Worm (Caenorhabditis elegans) whole organism, L3 larva: ENCODE data around the gene Y23B4A.1.

Source experiments
- daf-12 ChIP-seq: fragments of 150-350 bp; optimal IDR thresholded peaks from 2 replicates; lab custom pipeline; 2014; ENCODE audit warnings: missing biosample characterization, missing genetic modification reagents, missing genetic modification characterization
- eor-1 ChIP-seq, 2 experiments: fragments of 150-350 bp; optimal IDR thresholded peaks; 2 replicates each; lab custom pipeline; 2014 to 2018; ENCODE audit warnings: missing biosample characterization in 2 of 2, missing genetic modification characterization in 2 of 2
- fkh-10 ChIP-seq: sonication (generic microtip); optimal IDR thresholded peaks from 2 replicates; lab custom pipeline; 2017; ENCODE audit warnings: missing biosample characterization, missing genetic modification reagents, missing genetic modification characterization
- lin-15B ChIP-seq: fragments of 150-350 bp; optimal IDR thresholded peaks from 2 replicates; lab custom pipeline; 2014; ENCODE audit warnings: missing biosample characterization, missing genetic modification characterization
- nfya-1 ChIP-seq: sonication (generic microtip); optimal IDR thresholded peaks from 2 replicates; lab custom pipeline; 2017; ENCODE audit warnings: missing genetic modification characterization, mild to moderate bottlenecking, missing compliant biosample characterization, antibody characterized with exemption, moderate library complexity; ENCODE audit not compliant: insufficient read depth
- nhr-11 ChIP-seq: fragments of 150-350 bp; optimal IDR thresholded peaks from 2 replicates; lab custom pipeline; 2014; ENCODE audit warnings: missing biosample characterization, missing genetic modification characterization
- nhr-12 ChIP-seq: fragments of 150-350 bp; optimal IDR thresholded peaks from 2 replicates; lab custom pipeline; 2014; ENCODE audit warnings: missing biosample characterization, missing genetic modification characterization
- nhr-237 ChIP-seq: fragments of 150-350 bp; optimal IDR thresholded peaks from 2 replicates; lab custom pipeline; 2014; ENCODE audit warnings: missing biosample characterization, missing genetic modification characterization
- snpc-4 ChIP-seq: fragments of 150-350 bp; optimal IDR thresholded peaks from 2 replicates; lab custom pipeline; 2014; ENCODE audit warnings: missing biosample characterization, missing genetic modification characterization
- tbx-2 ChIP-seq: sonication (generic microtip); optimal IDR thresholded peaks from 2 replicates; lab custom pipeline; 2016; ENCODE audit warnings: mild to moderate bottlenecking, missing genetic modification characterization, missing compliant biosample characterization
- zag-1 ChIP-seq: fragments of 150-350 bp; optimal IDR thresholded peaks from 2 replicates; lab custom pipeline; 2014; ENCODE audit warnings: missing biosample characterization, missing genetic modification characterization
- ztf-11 ChIP-seq: fragments of 150-350 bp; optimal IDR thresholded peaks from 2 replicates; lab custom pipeline; 2014; ENCODE audit warnings: missing biosample characterization, missing genetic modification characterization
- ztf-4 ChIP-seq: fragments of 150-350 bp; optimal IDR thresholded peaks from 2 replicates; lab custom pipeline; 2014; ENCODE audit warnings: missing biosample characterization, missing genetic modification characterization

DNA sequence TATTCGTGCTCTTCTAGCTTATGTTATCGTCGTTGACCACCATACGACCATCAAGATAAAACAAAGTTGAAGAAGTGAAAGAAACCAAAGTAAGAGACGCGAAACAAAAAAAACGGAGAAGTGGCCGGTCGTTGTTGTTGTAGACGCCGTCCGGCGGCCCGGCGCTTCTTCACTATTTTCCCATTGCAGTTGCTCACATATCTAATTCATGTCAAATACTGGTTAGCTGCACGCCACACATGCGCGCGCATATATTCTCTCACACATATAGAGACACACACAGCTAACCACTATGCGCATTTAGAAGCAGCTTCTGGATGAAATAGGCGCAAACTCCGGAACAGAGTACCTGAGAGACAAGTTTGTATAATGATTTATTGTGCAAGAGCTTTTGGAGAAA, 49.2 kb downstream of the Y23B4A.1 start:
- TF ChIP-seq nhr-12 (tag; lab: Kevin White, UChicago) = no peak
- TF ChIP-seq nfya-1 = peak; percentile 40
- TF ChIP-seq tbx-2 (tag; lab: Kevin White, UChicago) = no peak
- no peak for TF ChIP-seq fkh-10 (GFP tag; lab: Kevin White, UChicago)
- TF ChIP-seq ztf-4 (tag; lab: Kevin White, UChicago) = no peak
- TF ChIP-seq eor-1 (tag; optimal IDR thresholded peaks at IDR 0.05; lab: Kevin White, UChicago) = no peak
- no peak for TF ChIP-seq nhr-237 (tag; lab: Kevin White, UChicago)
- no peak for TF ChIP-seq zag-1
- TF ChIP-seq lin-15B = no peak
- no peak for TF ChIP-seq ztf-11 (tag; lab: Kevin White, UChicago)
- TF ChIP-seq nhr-11 = no peak
- TF ChIP-seq snpc-4 (tag; lab: Kevin White, UChicago) = no peak
- TF ChIP-seq daf-12 = no peak
